Fruit fly (Drosophila melanogaster) whole organism, embryonic: ENCODE results near the gene CG3703.
A peak's percentile ranks its signal among the peaks of the same experiment; 100 is the strongest.

Experiments used
- Antp ChIP-seq: fragments of 200-800 bp; sonication (Bioruptor generic); optimal IDR thresholded peaks from 3 replicates; lab custom pipeline; 2016; ENCODE audit warnings: missing biosample characterization, missing genetic modification characterization
- Awh ChIP-seq: fragments of 200-800 bp; sonication (Bioruptor generic); IDR thresholded peaks from 2 replicates; pipeline ENCODE4, ENCODE4 v1.3.6; 2022; ENCODE audit warnings: missing biosample characterization, missing genetic modification characterization
- CG11560 ChIP-seq: fragments of 200-800 bp; sonication (Bioruptor generic); IDR thresholded peaks from 3 replicates; pipeline ENCODE4 v1.3.6; 2022; ENCODE audit warnings: missing biosample characterization, missing genetic modification characterization
- CG11695 ChIP-seq: fragments of 200-800 bp; sonication (Bioruptor generic); IDR thresholded peaks from 3 replicates; pipeline ENCODE4 v1.3.6; 2022; ENCODE audit warnings: missing biosample characterization, missing genetic modification characterization
- CG11723 ChIP-seq: fragments of 200-800 bp; sonication (Bioruptor generic); optimal IDR thresholded peaks from 2 replicates; lab custom pipeline; 2017; ENCODE audit warnings: missing biosample characterization, mild to moderate bottlenecking, missing genetic modification characterization
- CG12071 ChIP-seq: fragments of 200-800 bp; sonication (Bioruptor generic); optimal IDR thresholded peaks from 3 replicates; lab custom pipeline; 2018; ENCODE audit warnings: missing biosample characterization, mild to moderate bottlenecking, missing genetic modification characterization
- CG1233 ChIP-seq: fragments of 200-800 bp; sonication (Bioruptor generic); optimal IDR thresholded peaks from 4 replicates; lab custom pipeline; 2018; ENCODE audit warnings: missing biosample characterization, mild to moderate bottlenecking, missing genetic modification characterization
- CG13775 ChIP-seq: fragments of 200-800 bp; sonication (Bioruptor generic); optimal IDR thresholded peaks from 3 replicates; lab custom pipeline; 2017; ENCODE audit warnings: missing biosample characterization, mild to moderate bottlenecking, missing genetic modification characterization
- CG15011 ChIP-seq: fragments of 200-800 bp; sonication (Bioruptor generic); optimal IDR thresholded peaks from 3 replicates; lab custom pipeline; 2018; ENCODE audit warnings: missing biosample characterization, mild to moderate bottlenecking, missing genetic modification characterization
- CG17186 ChIP-seq: fragments of 200-800 bp; sonication (Bioruptor generic); optimal IDR thresholded peaks from 3 replicates; lab custom pipeline; 2017; ENCODE audit warnings: missing biosample characterization, missing genetic modification reagents, missing genetic modification characterization
- CG32772 ChIP-seq: fragments of 200-800 bp; sonication (Bioruptor generic); IDR thresholded peaks from 2 replicates; pipeline ENCODE4 v1.3.6; 2022; ENCODE audit warnings: missing biosample characterization, missing genetic modification characterization
- CG3838 ChIP-seq: fragments of 200-800 bp; sonication (Bioruptor generic); optimal IDR thresholded peaks from 3 replicates; lab custom pipeline; 2016; ENCODE audit warnings: missing biosample characterization, missing genetic modification characterization
- CG5180 ChIP-seq: fragments of 200-800 bp; sonication (Bioruptor generic); optimal IDR thresholded peaks from 3 replicates; lab custom pipeline; 2017; ENCODE audit warnings: missing biosample characterization, missing genetic modification characterization, mild to moderate bottlenecking, moderate library complexity, missing genetic modification reagents
- CG5245 ChIP-seq: fragments of 200-800 bp; sonication (Bioruptor generic); optimal IDR thresholded peaks from 3 replicates; lab custom pipeline; 2016; ENCODE audit warnings: missing biosample characterization, missing genetic modification characterization
- CG6813 ChIP-seq: fragments of 200-800 bp; sonication (Bioruptor generic); optimal IDR thresholded peaks from 2 replicates; lab custom pipeline; 2017; ENCODE audit warnings: missing biosample characterization, missing genetic modification characterization, mild to moderate bottlenecking, moderate library complexity, missing genetic modification reagents
- CG7963 ChIP-seq: fragments of 200-800 bp; sonication (Bioruptor generic); IDR thresholded peaks from 3 replicates; pipeline ENCODE4 v1.3.6; 2022; ENCODE audit warnings: missing biosample characterization, missing genetic modification characterization; ENCODE audit not compliant: partially characterized antibody
- CG8290 ChIP-seq, 3 experiments: fragments of 200-800 bp; sonication (Bioruptor generic); optimal IDR thresholded peaks; 2 replicates each; lab custom pipeline; 2016 to 2019; ENCODE audit warnings: missing biosample characterization in 3 of 3, missing genetic modification characterization in 3 of 3, mild to moderate bottlenecking in 2 of 3, moderate library complexity in 1 of 3
- D ChIP-seq, 2 experiments: fragments of 200-800 bp in 1 of 2; fragments of >200 bp in 1 of 2; sonication (Bioruptor generic) in 1 of 2; optimal IDR thresholded peaks; 2 replicates in 1 of 2; 3 replicates in 1 of 2; lab custom pipeline; 2017; ENCODE audit warnings: mild to moderate bottlenecking in 1 of 2, missing biosample characterization in 1 of 2, missing genetic modification characterization in 1 of 2, missing genetic modification reagents in 1 of 2
- Doc2 ChIP-seq: fragments of 200-800 bp; sonication (Bioruptor generic); IDR thresholded peaks from 2 replicates; pipeline ENCODE4 v1.3.6; 2022; ENCODE audit warnings: missing biosample characterization, missing genetic modification characterization
- Dref ChIP-seq: fragments of 200-800 bp; sonication (Bioruptor generic); IDR thresholded peaks from 2 replicates; pipeline ENCODE4 v1.3.6; 2022; ENCODE audit warnings: missing biosample characterization, missing genetic modification characterization
- Eip74EF ChIP-seq, 2 experiments: fragments of 200-800 bp in 1 of 2; fragments of >200 bp in 1 of 2; sonication (Bioruptor generic) in 1 of 2; optimal IDR thresholded peaks; 2 replicates each; lab custom pipeline; 2017 to 2019; ENCODE audit warnings: missing biosample characterization in 2 of 2, missing genetic modification characterization in 2 of 2, mild to moderate bottlenecking in 1 of 2, moderate library complexity in 1 of 2
- Fer2 ChIP-seq: fragments of 200-800 bp; sonication (Bioruptor generic); optimal IDR thresholded peaks from 2 replicates; lab custom pipeline; 2018; ENCODE audit warnings: missing biosample characterization, mild to moderate bottlenecking, missing genetic modification characterization, moderate library complexity
- H2.0 ChIP-seq: fragments of 200-800 bp; sonication (Bioruptor generic); IDR thresholded peaks from 2 replicates; pipeline ENCODE4 v1.3.6; 2022; ENCODE audit warnings: missing biosample characterization, missing genetic modification characterization
- Hey ChIP-seq: fragments of 200-800 bp; sonication (Bioruptor generic); optimal IDR thresholded peaks from 3 replicates; lab custom pipeline; 2018; ENCODE audit warnings: missing biosample characterization, mild to moderate bottlenecking, missing genetic modification characterization
- NC2α ChIP-seq: fragments of 200-800 bp; sonication (Bioruptor generic); optimal IDR thresholded peaks from 2 replicates; lab custom pipeline; 2016; ENCODE audit warnings: missing biosample characterization, missing genetic modification characterization
- Neu2 ChIP-seq: fragments of 200-800 bp; sonication (Bioruptor generic); optimal IDR thresholded peaks from 3 replicates; lab custom pipeline; 2016; ENCODE audit warnings: missing biosample characterization, missing genetic modification characterization, borderline replicate concordance
- Nf-YA ChIP-seq: fragments of 200-800 bp; sonication (Bioruptor generic); IDR thresholded peaks from 2 replicates; pipeline ENCODE4 v1.3.6; 2022; ENCODE audit warnings: missing biosample characterization, missing genetic modification characterization
- Tbp ChIP-seq: fragments of >200 bp; optimal IDR thresholded peaks from 2 replicates; lab custom pipeline; 2018; ENCODE audit warnings: missing biosample characterization, missing genetic modification characterization
- abd-A ChIP-seq: fragments of 200-800 bp; sonication (Bioruptor generic); optimal IDR thresholded peaks from 3 replicates; lab custom pipeline; 2019; ENCODE audit warnings: missing biosample characterization, mild to moderate bottlenecking, missing genetic modification characterization, moderate library complexity
- ap ChIP-seq: fragments of 200-800 bp; sonication (Bioruptor generic); IDR thresholded peaks from 2 replicates; pipeline ENCODE4 v1.3.6; 2022; ENCODE audit warnings: missing biosample characterization, missing genetic modification characterization
- btn ChIP-seq: fragments of 200-800 bp; sonication (Bioruptor generic); optimal IDR thresholded peaks from 2 replicates; lab custom pipeline; 2016; ENCODE audit warnings: missing biosample characterization, missing genetic modification characterization
- cato ChIP-seq: fragments of 200-800 bp; sonication (Bioruptor generic); optimal IDR thresholded peaks from 2 replicates; lab custom pipeline; 2016; ENCODE audit warnings: missing biosample characterization, missing genetic modification characterization, borderline replicate concordance
- caup ChIP-seq: fragments of 200-800 bp; sonication (Bioruptor generic); optimal IDR thresholded peaks from 3 replicates; lab custom pipeline; 2017; ENCODE audit warnings: missing biosample characterization, mild to moderate bottlenecking, missing genetic modification characterization, moderate library complexity; ENCODE audit not compliant: severe bottlenecking
- crol ChIP-seq: fragments of 200-800 bp; sonication (Bioruptor generic); IDR thresholded peaks from 2 replicates; pipeline ENCODE4 v1.3.6; 2022; ENCODE audit warnings: missing biosample characterization, missing genetic modification characterization
- emc ChIP-seq: fragments of 200-800 bp; sonication (Bioruptor generic); optimal IDR thresholded peaks from 2 replicates; lab custom pipeline; 2016; ENCODE audit warnings: missing biosample characterization, missing genetic modification characterization
- gcm2 ChIP-seq: fragments of 200-800 bp; sonication (Bioruptor generic); optimal IDR thresholded peaks from 2 replicates; lab custom pipeline; 2016; ENCODE audit warnings: missing biosample characterization, missing genetic modification characterization
- gro ChIP-seq: fragments of 200-800 bp; sonication (Bioruptor generic); optimal IDR thresholded peaks from 2 replicates; lab custom pipeline; 2016; ENCODE audit warnings: missing biosample characterization, missing genetic modification characterization
- ind ChIP-seq: fragments of 200-800 bp; sonication (Bioruptor generic); optimal IDR thresholded peaks from 3 replicates; lab custom pipeline; 2016; ENCODE audit warnings: missing biosample characterization, missing genetic modification characterization
- kah ChIP-seq: fragments of 200-800 bp; sonication (Bioruptor generic); optimal IDR thresholded peaks from 2 replicates; lab custom pipeline; 2018; ENCODE audit warnings: missing biosample characterization, mild to moderate bottlenecking, missing genetic modification characterization
- lilli ChIP-seq: fragments of 200-800 bp; sonication (Bioruptor generic); optimal IDR thresholded peaks from 3 replicates; lab custom pipeline; 2016; ENCODE audit warnings: missing biosample characterization, missing genetic modification characterization
- lmd ChIP-seq: fragments of 200-800 bp; sonication (Bioruptor generic); IDR thresholded peaks from 2 replicates; pipeline ENCODE4 v1.3.6; 2022; ENCODE audit warnings: missing biosample characterization, missing genetic modification characterization
- oc ChIP-seq: fragments of 200-800 bp; sonication (Bioruptor generic); optimal IDR thresholded peaks from 2 replicates; lab custom pipeline; 2018; ENCODE audit warnings: missing biosample characterization, mild to moderate bottlenecking, missing genetic modification characterization, moderate library complexity
- onecut ChIP-seq: fragments of 200-800 bp; sonication (Bioruptor generic); IDR thresholded peaks from 2 replicates; pipeline ENCODE4 v1.3.6; 2022; ENCODE audit warnings: missing biosample characterization, missing genetic modification characterization
- pros ChIP-seq: fragments of 200-800 bp; sonication (Bioruptor generic); optimal IDR thresholded peaks from 3 replicates; lab custom pipeline; 2019; ENCODE audit warnings: missing biosample characterization, mild to moderate bottlenecking, missing genetic modification characterization, moderate library complexity
- seq ChIP-seq: fragments of 200-800 bp; sonication (Bioruptor generic); IDR thresholded peaks from 2 replicates; pipeline ENCODE4 v1.3.6; 2022; ENCODE audit warnings: missing biosample characterization, missing genetic modification characterization
- shn ChIP-seq: fragments of 200-800 bp; sonication (Bioruptor generic); optimal IDR thresholded peaks from 3 replicates; lab custom pipeline; 2016; ENCODE audit warnings: missing biosample characterization, missing genetic modification characterization
- twi ChIP-seq: fragments of 200-800 bp; optimal IDR thresholded peaks from 2 replicates; lab custom pipeline; 2019; ENCODE audit warnings: missing biosample characterization, mild to moderate bottlenecking, missing genetic modification characterization, moderate library complexity
- usp ChIP-seq: fragments of >200 bp; optimal IDR thresholded peaks from 2 replicates; lab custom pipeline; 2017; ENCODE audit warnings: missing biosample characterization, missing genetic modification characterization
- wek ChIP-seq: fragments of 200-800 bp; sonication (Bioruptor generic); optimal IDR thresholded peaks from 3 replicates; lab custom pipeline; 2018; ENCODE audit warnings: missing biosample characterization, mild to moderate bottlenecking, missing genetic modification characterization, moderate library complexity
- zf30C ChIP-seq: fragments of 200-800 bp; sonication (Bioruptor generic); optimal IDR thresholded peaks from 3 replicates; lab custom pipeline; 2018; ENCODE audit warnings: missing biosample characterization, mild to moderate bottlenecking, missing genetic modification characterization

CG3703 gene

DNA sequence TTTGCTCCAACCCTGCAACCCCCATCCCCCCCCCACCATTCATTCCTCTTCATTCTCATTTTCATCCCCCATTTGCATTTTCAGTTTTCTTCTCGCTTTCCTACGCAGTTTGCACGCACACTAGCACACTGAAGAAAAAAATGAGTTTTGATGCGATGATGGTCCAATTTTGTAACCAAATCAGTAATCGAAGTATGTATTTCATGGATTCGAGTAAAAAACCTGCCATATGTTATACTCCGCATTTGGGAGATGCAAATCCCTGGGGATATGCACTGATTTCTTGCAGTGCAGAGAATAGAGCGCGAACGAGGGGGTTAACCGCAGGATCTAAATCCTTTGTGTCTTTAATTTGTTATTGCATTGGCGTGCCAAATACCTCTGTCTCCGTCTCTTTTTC, 10.3 kb upstream of the CG3703 start (continued):
- TF ChIP-seq Tbp (GFP tag; lab: Kevin White, UChicago) (no peak), NC2α (no peak), CG5245 (GFP tag; lab: Kevin White, UChicago) (peak; percentile 29), D (optimal IDR thresholded peaks at IDR 0.05; lab: Kevin White, UChicago) (no peak), D (GFP tag; optimal IDR thresholded peaks at IDR 0.05; lab: Kevin White, UChicago) (peak; percentile 43), lmd (GFP tag; lab: Robert Waterston, UW) (peak; percentile 73), CG12071 (GFP tag; lab: Kevin White, UChicago) (peak; percentile 75), CG11695 (GFP tag; lab: Robert Waterston, UW) (no peak), Eip74EF (GFP tag; optimal IDR thresholded peaks at IDR 0.05; lab: Kevin White, UChicago) (no peak), ap (peak; percentile 28; the same call in 1 of the 2 replicates), CG32772 (peak; percentile 66), shn (GFP tag; lab: Kevin White, UChicago) (peak; percentile 22), Hey (tag; lab: Kevin White, UChicago) (no peak), twi (tag; lab: Kevin White, UChicago) (no peak), abd-A (tag; lab: Kevin White, UChicago) (peak; percentile 30), cato (GFP tag; lab: Kevin White, UChicago) (no peak), gcm2 (GFP tag; lab: Kevin White, UChicago) (no peak), CG17186 (GFP tag; lab: Kevin White, UChicago) (no peak), Awh (no peak), CG6813 (GFP tag; lab: Kevin White, UChicago) (peak; percentile 40), Nf-YA (GFP tag; lab: Robert Waterston, UW) (no peak), CG11560 (0 out of 3 replicates have a peak, but pooled peaks have one; percentile 46), H2.0 (0 out of 2 replicates have a peak, but pooled peaks have one; percentile 38), Dref (GFP tag; lab: Robert Waterston, UW) (no peak), oc (tag; lab: Kevin White, UChicago) (peak; percentile 30), caup (GFP tag; lab: Kevin White, UChicago) (peak; percentile 53), pros (GFP tag; lab: Kevin White, UChicago) (no peak), CG8290 (GFP tag; optimal IDR thresholded peaks at IDR 0.05; lab: Kevin White, UChicago) (no peak), CG8290 (tag; optimal IDR thresholded peaks at IDR 0.05; lab: Kevin White, UChicago) (peak in 1 of 2 experiments; percentile 90), CG7963 (GFP tag; lab: Robert Waterston, UW) (no peak), gro (GFP tag; lab: Kevin White, UChicago) (peak; percentile 1), CG1233 (GFP tag; lab: Kevin White, UChicago) (peak; percentile 25), Doc2 (GFP tag; lab: Robert Waterston, UW) (no peak), CG3838 (GFP tag; lab: Kevin White, UChicago) (no peak), onecut (peak; percentile 45), Antp (peak; percentile 69), crol (GFP tag; lab: Robert Waterston, UW) (0 out of 2 replicates have a peak, but pooled peaks have one; percentile 3), usp (GFP tag; lab: Kevin White, UChicago) (no peak), wek (GFP tag; lab: Kevin White, UChicago) (peak; percentile 30), btn (GFP tag; lab: Kevin White, UChicago) (peak; percentile 3), Neu2 (GFP tag; lab: Kevin White, UChicago) (no peak), lilli (GFP tag; lab: Kevin White, UChicago) (peak; percentile 62), seq (GFP tag; lab: Robert Waterston, UW) (peak; percentile 57), zf30C (no peak), kah (GFP tag; lab: Kevin White, UChicago) (no peak), CG11723 (GFP tag; lab: Kevin White, UChicago) (peak; percentile 5), CG15011 (GFP tag; lab: Kevin White, UChicago) (no peak), ind (GFP tag; lab: Kevin White, UChicago) (peak; percentile 66), CG5180 (GFP tag; lab: Kevin White, UChicago) (peak; percentile 15), Fer2 (tag; lab: Kevin White, UChicago) (peak; percentile 11), CG13775 (no peak), emc (GFP tag; lab: Kevin White, UChicago) (no peak)
